Worm (Caenorhabditis elegans): ENCODE data around the gene anoh-2.

- TF ChIP-seq hlh-6 (tag; optimal IDR thresholded peaks at IDR 0.05) = no peak
- no peak for TF ChIP-seq ama-1 (optimal IDR thresholded peaks at IDR 0.05)
- TF ChIP-seq ref-2 (tag; optimal IDR thresholded peaks at IDR 0.05) = no peak
- no peak for TF ChIP-seq odd-2 (tag; optimal IDR thresholded peaks at IDR 0.05)
- TF ChIP-seq sox-4 (tag; optimal IDR thresholded peaks at IDR 0.05) = no peak
- no peak for TF ChIP-seq nhr-11 (tag; optimal IDR thresholded peaks at IDR 0.05)
- no peak for TF ChIP-seq ceh-6 (GFP tag; optimal IDR thresholded peaks at IDR 0.05)
- TF ChIP-seq ceh-30 (tag; optimal IDR thresholded peaks at IDR 0.05) = no peak
- no peak for TF ChIP-seq fkh-10 (GFP tag; optimal IDR thresholded peaks at IDR 0.05)
- no peak for TF ChIP-seq lin-11 (tag; optimal IDR thresholded peaks at IDR 0.05)
- TF ChIP-seq pqm-1 (tag; optimal IDR thresholded peaks at IDR 0.05) = no peak
- TF ChIP-seq tbx-2 (tag; optimal IDR thresholded peaks at IDR 0.05) = no peak
- TF ChIP-seq hlh-30 (tag; optimal IDR thresholded peaks at IDR 0.05; ENCODE audit: insufficient read depth) = no peak
These were observed 37.6 kb upstream of the anoh-2 start for ce11 chrIV:14620543-14620942.
